Fruit fly (Drosophila melanogaster) whole organism, pupa: ENCODE results near the gene CG14135.

Experiments
- CG10348 ChIP-seq: fragments of 200-800 bp; sonication (Bioruptor generic); IDR thresholded peaks from 2 replicates; pipeline ENCODE4 v1.3.6; 2022; ENCODE audit warnings: missing biosample characterization, missing genetic modification characterization
- CG12605 ChIP-seq: fragments of 200-800 bp; sonication (Bioruptor generic); IDR thresholded peaks from 2 replicates; pipeline ENCODE4 v1.3.6; 2022; ENCODE audit warnings: missing biosample characterization, missing genetic modification characterization
- CG13204 ChIP-seq: fragments of 200-800 bp; sonication (Bioruptor generic); optimal IDR thresholded peaks from 2 replicates; lab custom pipeline; 2018; ENCODE audit warnings: missing biosample characterization, mild to moderate bottlenecking, missing genetic modification characterization, moderate library complexity
- CG14655 ChIP-seq: fragments of 200-800 bp; sonication (Bioruptor generic); optimal IDR thresholded peaks from 3 replicates; lab custom pipeline; 2017; ENCODE audit warnings: mild to moderate bottlenecking, missing biosample characterization, missing genetic modification reagents, missing genetic modification characterization
- CG15710 ChIP-seq: fragments of 200-800 bp; sonication (Bioruptor generic); optimal IDR thresholded peaks from 2 replicates; lab custom pipeline; 2018; ENCODE audit warnings: missing biosample characterization, mild to moderate bottlenecking, missing genetic modification characterization, moderate library complexity
- CG17806 ChIP-seq: fragments of 200-800 bp; sonication (Bioruptor generic); optimal IDR thresholded peaks from 2 replicates; lab custom pipeline; 2018; ENCODE audit warnings: missing biosample characterization, mild to moderate bottlenecking, missing genetic modification characterization, moderate library complexity
- CG32121 ChIP-seq: fragments of 200-800 bp; sonication (Bioruptor generic); IDR thresholded peaks from 2 replicates; pipeline ENCODE4 v1.3.6; 2022; ENCODE audit warnings: missing biosample characterization, missing genetic modification characterization
- CG34367 ChIP-seq: fragments of 200-800 bp; sonication (Bioruptor generic); optimal IDR thresholded peaks from 2 replicates; lab custom pipeline; 2018; ENCODE audit warnings: missing biosample characterization, mild to moderate bottlenecking, missing genetic modification characterization
- CG4496 ChIP-seq: fragments of 200-800 bp; sonication (Bioruptor generic); IDR thresholded peaks from 3 replicates; pipeline ENCODE4 v1.3.6; 2022; ENCODE audit warnings: missing biosample characterization, missing genetic modification characterization
- CG8159 ChIP-seq: fragments of 200-800 bp; sonication (Bioruptor generic); optimal IDR thresholded peaks from 3 replicates; lab custom pipeline; 2018; ENCODE audit warnings: missing biosample characterization, mild to moderate bottlenecking, missing genetic modification characterization, moderate library complexity
- CG8301 ChIP-seq: fragments of 200-800 bp; sonication (Bioruptor generic); optimal IDR thresholded peaks from 2 replicates; lab custom pipeline; 2018; ENCODE audit warnings: missing biosample characterization, mild to moderate bottlenecking, missing genetic modification characterization
- CG9948 ChIP-seq: fragments of 200-800 bp; sonication (Bioruptor generic); optimal IDR thresholded peaks from 2 replicates; lab custom pipeline; 2018; ENCODE audit warnings: missing biosample characterization, mild to moderate bottlenecking, missing genetic modification characterization, moderate library complexity
- D1 ChIP-seq: fragments of 200-800 bp; sonication (Bioruptor generic); optimal IDR thresholded peaks from 2 replicates; lab custom pipeline; 2018; ENCODE audit warnings: missing biosample characterization, mild to moderate bottlenecking, missing genetic modification characterization, moderate library complexity
- EcR ChIP-seq: fragments of 200-800 bp; sonication (Bioruptor generic); optimal IDR thresholded peaks from 3 replicates; lab custom pipeline; 2019; ENCODE audit warnings: missing biosample characterization, missing genetic modification characterization, mild to moderate bottlenecking, moderate library complexity, missing genetic modification reagents
- Ets98B ChIP-seq: fragments of 200-800 bp; sonication (Bioruptor generic); IDR thresholded peaks from 2 replicates; pipeline ENCODE4 v1.3.6; 2022; ENCODE audit warnings: missing biosample characterization, missing genetic modification characterization
- Pif1A ChIP-seq: fragments of 200-800 bp; sonication (Bioruptor generic); optimal IDR thresholded peaks from 3 replicates; lab custom pipeline; 2016; ENCODE audit warnings: missing biosample characterization, missing genetic modification characterization
- Pif1B ChIP-seq: fragments of 200-800 bp; sonication (Bioruptor generic); optimal IDR thresholded peaks from 3 replicates; lab custom pipeline; 2016; ENCODE audit warnings: missing biosample characterization, missing genetic modification characterization
- Snoo ChIP-seq: fragments of 200-800 bp; sonication (Bioruptor generic); optimal IDR thresholded peaks from 3 replicates; lab custom pipeline; 2017; ENCODE audit warnings: missing biosample characterization, mild to moderate bottlenecking, missing genetic modification characterization, inconsistent platforms
- fd96Ca ChIP-seq: fragments of 200-800 bp; sonication (Bioruptor generic); IDR thresholded peaks from 3 replicates; pipeline ENCODE4 v1.3.6; 2022; ENCODE audit warnings: missing biosample characterization, missing genetic modification characterization
- gl ChIP-seq: fragments of 200-800 bp; sonication (Bioruptor generic); optimal IDR thresholded peaks from 2 replicates; lab custom pipeline; 2018; ENCODE audit warnings: missing biosample characterization, mild to moderate bottlenecking, missing genetic modification characterization
- rn ChIP-seq: fragments of 200-800 bp; sonication (Bioruptor generic); IDR thresholded peaks from 2 replicates; pipeline ENCODE4 v1.3.6; 2022; ENCODE audit warnings: missing biosample characterization, missing genetic modification characterization

CG14135 gene

dm6 chr3L:11712839-11713238, 21.5 kb downstream of the CG14135 start:
- peak; percentile 6 for TF ChIP-seq EcR
- TF ChIP-seq CG8159, result peak; percentile 55
- no peak for TF ChIP-seq CG10348
- TF ChIP-seq CG9948 (tag; lab: Kevin White, UChicago), result peak; percentile 56
- no peak for TF ChIP-seq CG13204 (GFP tag; lab: Kevin White, UChicago)
- peak; percentile 13 for TF ChIP-seq CG34367 (tag; lab: Kevin White, UChicago)
- peak; percentile 23 for TF ChIP-seq CG14655 (GFP tag; lab: Kevin White, UChicago)
- TF ChIP-seq Pif1A (GFP tag; lab: Kevin White, UChicago), result peak; percentile 33
- TF ChIP-seq CG17806 (tag; lab: Kevin White, UChicago), result peak; percentile 47
- TF ChIP-seq D1, result no peak
- TF ChIP-seq gl, result no peak

- 0 out of 3 replicates have a peak, but pooled peaks have one; percentile 30 for TF ChIP-seq CG4496 (GFP tag; lab: Robert Waterston, UW)
- TF ChIP-seq fd96Ca, result peak; percentile 36; the same call in 1 of the 3 replicates
- TF ChIP-seq CG9948 (tag; lab: Kevin White, UChicago), result no peak
- peak; percentile 43 for TF ChIP-seq EcR
Observed at dm6 chr3L:11715187-11715586, 23.8 kb downstream of the CG14135 start, which contains the start of gene CG14132. Gene CG14132 (minus strand): TSS chr3L:11715285.

dm6 chr3L:11716347-11716746, 25.0 kb downstream of the CG14135 start:
- TF ChIP-seq CG4496 (GFP tag; lab: Robert Waterston, UW), result 0 out of 3 replicates have a peak, but pooled peaks have one; percentile 6
- TF ChIP-seq Ets98B (GFP tag; lab: Robert Waterston, UW), result no peak
- TF ChIP-seq CG15710 (tag; lab: Kevin White, UChicago), result peak; percentile 30
- TF ChIP-seq CG8159, result peak; percentile 60
- TF ChIP-seq CG13204 (GFP tag; lab: Kevin White, UChicago), result peak; percentile 8
- peak; percentile 35 for TF ChIP-seq CG8301 (tag; lab: Kevin White, UChicago)
- TF ChIP-seq rn (GFP tag; lab: Robert Waterston, UW), result no peak
- peak; percentile 41 for TF ChIP-seq CG14655 (GFP tag; lab: Kevin White, UChicago)
- no peak for TF ChIP-seq CG10348
- TF ChIP-seq, all 21 proteins: peak for 6

- TF ChIP-seq EcR, result peak; percentile 28
- TF ChIP-seq fd96Ca, result no peak
Observed at dm6 chr3L:11716899-11717298, 25.5 kb downstream of the CG14135 start.

- no peak for TF ChIP-seq CG32121
- TF ChIP-seq CG4496 (GFP tag; lab: Robert Waterston, UW), result no peak
- TF ChIP-seq CG8301 (tag; lab: Kevin White, UChicago), result no peak
- no peak for TF ChIP-seq CG13204 (GFP tag; lab: Kevin White, UChicago)
- TF ChIP-seq CG34367 (tag; lab: Kevin White, UChicago), result no peak
- TF ChIP-seq gl, result no peak
- TF ChIP-seq fd96Ca, result no peak
Observed at dm6 chr3L:11717300-11717699, 25.9 kb downstream of the CG14135 start.

dm6 chr3L:11717993-11718392, 26.6 kb downstream of the CG14135 start:
- TF ChIP-seq CG10348, result no peak
- no peak for TF ChIP-seq CG9948 (tag; lab: Kevin White, UChicago)
- no peak for TF ChIP-seq fd96Ca
- TF ChIP-seq Snoo (tag; lab: Kevin White, UChicago), result no peak
- TF ChIP-seq CG15710 (tag; lab: Kevin White, UChicago), result no peak
- no peak for TF ChIP-seq Pif1B (GFP tag; lab: Kevin White, UChicago)
- TF ChIP-seq CG13204 (GFP tag; lab: Kevin White, UChicago), result no peak
- TF ChIP-seq CG32121, result no peak

- TF ChIP-seq CG8301 (tag; lab: Kevin White, UChicago), result no peak
- TF ChIP-seq CG8159, result no peak
- no peak for TF ChIP-seq CG17806 (tag; lab: Kevin White, UChicago)
- no peak for TF ChIP-seq fd96Ca
- no peak for TF ChIP-seq CG9948 (tag; lab: Kevin White, UChicago)
- TF ChIP-seq CG10348, result no peak
- no peak for TF ChIP-seq EcR
- peak; percentile 36; the same call in 1 of the 2 replicates for TF ChIP-seq CG12605 (GFP tag; lab: Robert Waterston, UW)
- no peak for TF ChIP-seq Pif1B (GFP tag; lab: Kevin White, UChicago)
- 0 out of 3 replicates have a peak, but pooled peaks have one; percentile 24 for TF ChIP-seq CG4496 (GFP tag; lab: Robert Waterston, UW)
- no peak for TF ChIP-seq CG34367 (tag; lab: Kevin White, UChicago)
- no peak for TF ChIP-seq CG13204 (GFP tag; lab: Kevin White, UChicago)
- TF ChIP-seq CG15710 (tag; lab: Kevin White, UChicago), result peak; percentile 9
- no peak for TF ChIP-seq Ets98B (GFP tag; lab: Robert Waterston, UW)
- TF ChIP-seq Pif1A (GFP tag; lab: Kevin White, UChicago), result no peak
- peak; percentile 6 for TF ChIP-seq Snoo (tag; lab: Kevin White, UChicago)
- TF ChIP-seq gl, result no peak
- TF ChIP-seq D1, result no peak
Observed at dm6 chr3L:11720780-11721179, 29.4 kb downstream of the CG14135 start, which contains the start of gene Bmcp. Gene Bmcp (plus strand): TSS chr3L:11720934.
